Fruit fly (Drosophila melanogaster) whole organism, embryonic: ENCODE data around the gene SelT.

Experiments
- Antp ChIP-seq: fragments of 200-800 bp; sonication (Bioruptor generic); optimal IDR thresholded peaks from 3 replicates; lab custom pipeline; 2016; ENCODE audit warnings: missing biosample characterization, missing genetic modification characterization
- Atf6 ChIP-seq: fragments of 200-800 bp; sonication (Bioruptor generic); IDR thresholded peaks from 2 replicates; pipeline ENCODE4 v1.3.6; 2022; ENCODE audit warnings: missing biosample characterization, missing genetic modification characterization
- CG12299 ChIP-seq: fragments of 200-800 bp; sonication (Bioruptor generic); optimal IDR thresholded peaks from 2 replicates; lab custom pipeline; 2018; ENCODE audit warnings: missing biosample characterization, mild to moderate bottlenecking, missing genetic modification characterization
- CG13296 ChIP-seq: fragments of 200-800 bp; sonication (Bioruptor generic); optimal IDR thresholded peaks from 3 replicates; lab custom pipeline; 2018; ENCODE audit warnings: missing biosample characterization, mild to moderate bottlenecking, missing genetic modification characterization
- CG15011 ChIP-seq: fragments of 200-800 bp; sonication (Bioruptor generic); optimal IDR thresholded peaks from 3 replicates; lab custom pipeline; 2018; ENCODE audit warnings: missing biosample characterization, mild to moderate bottlenecking, missing genetic modification characterization
- CG1603 ChIP-seq: fragments of 200-800 bp; sonication (Bioruptor generic); optimal IDR thresholded peaks from 2 replicates; lab custom pipeline; 2019; ENCODE audit warnings: missing biosample characterization, mild to moderate bottlenecking, missing genetic modification characterization, moderate library complexity
- CG1832 ChIP-seq: fragments of 200-800 bp; sonication (Bioruptor generic); optimal IDR thresholded peaks from 2 replicates; lab custom pipeline; 2017; ENCODE audit warnings: missing biosample characterization, mild to moderate bottlenecking, missing genetic modification characterization, inconsistent platforms
- CG4730 ChIP-seq: fragments of 200-800 bp; sonication (Bioruptor generic); IDR thresholded peaks from 2 replicates; pipeline ENCODE4 v1.3.6; 2022; ENCODE audit warnings: missing biosample characterization, missing genetic modification characterization
- CG6791 ChIP-seq: fragments of 200-800 bp; sonication (Bioruptor generic); IDR thresholded peaks from 3 replicates; pipeline ENCODE4 v1.3.6; 2022; ENCODE audit warnings: missing biosample characterization, missing genetic modification characterization; ENCODE audit not compliant: partially characterized antibody
- CG7786 ChIP-seq: fragments of 200-800 bp; sonication (Bioruptor generic); optimal IDR thresholded peaks from 2 replicates; lab custom pipeline; 2016; ENCODE audit warnings: missing biosample characterization, missing genetic modification characterization
- Dip3 ChIP-seq: fragments of 200-800 bp; sonication (Bioruptor generic); optimal IDR thresholded peaks from 3 replicates; lab custom pipeline; 2016; ENCODE audit warnings: missing biosample characterization, missing genetic modification characterization
- E2f2 ChIP-seq: fragments of 200-800 bp; sonication (Bioruptor generic); IDR thresholded peaks from 2 replicates; pipeline ENCODE4 v1.3.6; 2022; ENCODE audit warnings: missing biosample characterization, missing genetic modification characterization
- HLH54F ChIP-seq: fragments of 200-800 bp; sonication (Bioruptor generic); optimal IDR thresholded peaks from 3 replicates; lab custom pipeline; 2016; ENCODE audit warnings: missing biosample characterization, missing genetic modification characterization
- HmgD ChIP-seq: fragments of 200-800 bp; sonication (Bioruptor generic); optimal IDR thresholded peaks from 3 replicates; lab custom pipeline; 2016; ENCODE audit warnings: missing biosample characterization, missing genetic modification characterization
- Hmx ChIP-seq: fragments of 200-800 bp; sonication (Bioruptor generic); optimal IDR thresholded peaks from 2 replicates; lab custom pipeline; 2016; ENCODE audit warnings: missing biosample characterization, missing genetic modification characterization
- Hr78 ChIP-seq, 2 experiments: fragments of 200-800 bp in 1 of 2; fragments of >200 bp in 1 of 2; sonication (Bioruptor generic) in 1 of 2; optimal IDR thresholded peaks; 2 replicates each; lab custom pipeline; 2017 to 2019; ENCODE audit warnings: missing biosample characterization in 2 of 2, missing genetic modification characterization in 2 of 2, mild to moderate bottlenecking in 1 of 2, moderate library complexity in 1 of 2
- Mes4 ChIP-seq: fragments of 200-800 bp; sonication (Bioruptor generic); optimal IDR thresholded peaks from 2 replicates; lab custom pipeline; 2016; ENCODE audit warnings: missing biosample characterization, missing genetic modification characterization
- chif ChIP-seq, 2 experiments: fragments of 200-800 bp; sonication (Bioruptor generic); optimal IDR thresholded peaks; 3 replicates each; lab custom pipeline; 2016; ENCODE audit warnings: missing biosample characterization in 2 of 2, missing genetic modification characterization in 2 of 2
- chinmo ChIP-seq: fragments of 200-800 bp; sonication (Bioruptor generic); IDR thresholded peaks from 4 replicates; pipeline ENCODE4 v1.3.6; 2022; ENCODE audit warnings: missing biosample characterization, missing genetic modification characterization; ENCODE audit not compliant: partially characterized antibody
- crp ChIP-seq, 2 experiments: fragments of 200-800 bp; sonication (Bioruptor generic); optimal IDR thresholded peaks; 2 replicates in 1 of 2; 3 replicates in 1 of 2; lab custom pipeline; 2017; ENCODE audit warnings: missing biosample characterization in 2 of 2, missing genetic modification characterization in 2 of 2, mild to moderate bottlenecking in 1 of 2, moderate library complexity in 1 of 2
- dysf ChIP-seq: fragments of 200-800 bp; sonication (Bioruptor generic); IDR thresholded peaks from 3 replicates; pipeline ENCODE4 v1.3.6; 2022; ENCODE audit warnings: missing biosample characterization, missing genetic modification characterization
- fru ChIP-seq: fragments of >200 bp; optimal IDR thresholded peaks from 2 replicates; lab custom pipeline; 2017
- hbn ChIP-seq: fragments of 200-800 bp; sonication (Bioruptor generic); IDR thresholded peaks from 2 replicates; pipeline ENCODE4 v1.3.6; 2022; ENCODE audit warnings: missing biosample characterization, missing genetic modification characterization; ENCODE audit not compliant: partially characterized antibody
- ind ChIP-seq: fragments of 200-800 bp; sonication (Bioruptor generic); optimal IDR thresholded peaks from 3 replicates; lab custom pipeline; 2016; ENCODE audit warnings: missing biosample characterization, missing genetic modification characterization
- knrl ChIP-seq: fragments of 200-800 bp; sonication (Bioruptor generic); IDR thresholded peaks from 3 replicates; pipeline ENCODE4 v1.3.6; 2022; ENCODE audit warnings: missing biosample characterization, missing genetic modification characterization; ENCODE audit not compliant: partially characterized antibody
- lov ChIP-seq, 2 experiments: fragments of 200-800 bp in 1 of 2; fragments of >200 bp in 1 of 2; sonication (Bioruptor generic) in 1 of 2; IDR thresholded peaks in 1 of 2; optimal IDR thresholded peaks in 1 of 2; 2 replicates in 1 of 2; 3 replicates in 1 of 2; pipeline versions ENCODE4 v1.3.6 to Lab custom; 2017 to 2022; ENCODE audit warnings: missing biosample characterization in 1 of 2, missing genetic modification characterization in 1 of 2
- nerfin-1 ChIP-seq: fragments of 200-800 bp; sonication (Bioruptor generic); optimal IDR thresholded peaks from 3 replicates; lab custom pipeline; 2019; ENCODE audit warnings: missing biosample characterization, mild to moderate bottlenecking, missing genetic modification characterization, moderate library complexity
- otp ChIP-seq: fragments of 200-800 bp; sonication (Bioruptor generic); IDR thresholded peaks from 3 replicates; pipeline ENCODE4, ENCODE4 v1.3.6; 2022; ENCODE audit warnings: missing biosample characterization, missing genetic modification characterization
- pum ChIP-seq: fragments of 200-800 bp; sonication (Bioruptor generic); optimal IDR thresholded peaks from 2 replicates; lab custom pipeline; 2016; ENCODE audit warnings: missing biosample characterization, missing genetic modification characterization
- run ChIP-seq: fragments of 200-800 bp; sonication (Bioruptor generic); optimal IDR thresholded peaks from 3 replicates; lab custom pipeline; 2018; ENCODE audit warnings: missing biosample characterization, mild to moderate bottlenecking, missing genetic modification characterization
- scrt ChIP-seq: fragments of 200-800 bp; sonication (Bioruptor generic); optimal IDR thresholded peaks from 2 replicates; lab custom pipeline; 2018; ENCODE audit warnings: missing biosample characterization, mild to moderate bottlenecking, missing genetic modification characterization, moderate library complexity
- tgo ChIP-seq: fragments of 200-800 bp; sonication (Bioruptor generic); IDR thresholded peaks from 3 replicates; pipeline ENCODE4 v1.3.6; 2022; ENCODE audit warnings: missing biosample characterization, missing genetic modification characterization
- toy ChIP-seq: fragments of 200-800 bp; sonication (Bioruptor generic); IDR thresholded peaks from 2 replicates; pipeline ENCODE4 v1.3.6; 2022; ENCODE audit warnings: missing biosample characterization, missing genetic modification characterization
- wek ChIP-seq: fragments of 200-800 bp; sonication (Bioruptor generic); optimal IDR thresholded peaks from 3 replicates; lab custom pipeline; 2018; ENCODE audit warnings: missing biosample characterization, mild to moderate bottlenecking, missing genetic modification characterization, moderate library complexity
- z ChIP-seq: fragments of 200-800 bp; sonication (Bioruptor generic); IDR thresholded peaks from 3 replicates; pipeline ENCODE4 v1.3.6; 2022; ENCODE audit warnings: missing biosample characterization, missing genetic modification characterization
- zfh2 ChIP-seq: fragments of 200-800 bp; sonication (Bioruptor generic); optimal IDR thresholded peaks from 2 replicates; lab custom pipeline; 2016; ENCODE audit warnings: missing biosample characterization, missing genetic modification characterization

Gene SelT

dm6 chr2L:5004677-5005463 is 5.9 kb upstream of the SelT start (continued):
- peak; percentile 91 for TF ChIP-seq Mes4 (GFP tag; lab: Kevin White, UChicago)
- peak; percentile 95 for TF ChIP-seq zfh2 (GFP tag; lab: Kevin White, UChicago)
- peak; percentile 96 for TF ChIP-seq CG13296 (GFP tag; lab: Kevin White, UChicago)
- TF ChIP-seq pum (GFP tag; lab: Kevin White, UChicago) = peak; percentile 93
- no peak for TF ChIP-seq knrl (GFP tag; lab: Robert Waterston, UW)
- peak; percentile 93 for TF ChIP-seq scrt (GFP tag; lab: Kevin White, UChicago)
- peak; percentile 95 for TF ChIP-seq tgo (GFP tag; lab: Robert Waterston, UW)
- peak; percentile 82 for TF ChIP-seq CG1603 (tag; lab: Kevin White, UChicago)
- peak; percentile 97 for TF ChIP-seq Antp (GFP tag; lab: Kevin White, UChicago)
- TF ChIP-seq chif (GFP tag; optimal IDR thresholded peaks at IDR 0.05; lab: Kevin White, UChicago) = peak; percentile 93 to 94
- TF ChIP-seq CG6791 (GFP tag; lab: Robert Waterston, UW) = no peak
- peak; percentile 74 for TF ChIP-seq Hmx (GFP tag; lab: Kevin White, UChicago)
- TF ChIP-seq dysf = peak; percentile 97
- peak; percentile 90 for TF ChIP-seq Dip3 (GFP tag; lab: Kevin White, UChicago)
- TF ChIP-seq lov (optimal IDR thresholded peaks at IDR 0.05; lab: Kevin White, UChicago) = no peak
- peak; percentile 91 for TF ChIP-seq lov (GFP tag; IDR thresholded peaks at IDR 0.05; lab: Robert Waterston, UW)
- no peak for TF ChIP-seq fru (lab: Kevin White, UChicago)
- TF ChIP-seq nerfin-1 (tag; lab: Kevin White, UChicago) = peak; percentile 86
- peak; percentile 92 for TF ChIP-seq HmgD (GFP tag; lab: Kevin White, UChicago)
- peak; percentile 94 for TF ChIP-seq CG4730
- TF ChIP-seq Atf6 (GFP tag; lab: Robert Waterston, UW) = peak; percentile 96
- peak; percentile 77 for TF ChIP-seq E2f2 (GFP tag; lab: Robert Waterston, UW)
- TF ChIP-seq run (tag; lab: Kevin White, UChicago) = peak; percentile 84
- TF ChIP-seq CG1832 (GFP tag; lab: Kevin White, UChicago) = peak; percentile 30
- peak; percentile 95 for TF ChIP-seq CG12299 (tag; lab: Kevin White, UChicago)
- peak; percentile 82 for TF ChIP-seq toy (GFP tag; lab: Robert Waterston, UW)
- TF ChIP-seq, all 482 proteins: peak for 424

dm6 chr2L:5005464-5005764 is 5.3 kb upstream of the SelT start:
- TF ChIP-seq wek (GFP tag; lab: Kevin White, UChicago) = no peak
- TF ChIP-seq chinmo (GFP tag; lab: Robert Waterston, UW) = 0 out of 4 replicates have a peak, but pooled peaks have one; percentile 52
- TF ChIP-seq ind (GFP tag; lab: Kevin White, UChicago) = no peak
- TF ChIP-seq z (GFP tag; lab: Robert Waterston, UW) = 0 out of 3 replicates have a peak, but pooled peaks have one; percentile 24
- TF ChIP-seq Hr78 (GFP tag; optimal IDR thresholded peaks at IDR 0.05; lab: Kevin White, UChicago) = peak in 1 of 2 experiments; percentile 89
- TF ChIP-seq HLH54F = no peak
- no peak for TF ChIP-seq CG15011
- no peak for TF ChIP-seq otp (GFP tag; lab: Robert Waterston, UW)
- no peak for TF ChIP-seq hbn (GFP tag; lab: Robert Waterston, UW)
- no peak for TF ChIP-seq CG7786
- TF ChIP-seq tgo (GFP tag; lab: Robert Waterston, UW) = no peak
- TF ChIP-seq CG6791 (GFP tag; lab: Robert Waterston, UW) = 0 out of 3 replicates have a peak, but pooled peaks have one; percentile 26
- TF ChIP-seq crp (GFP tag; optimal IDR thresholded peaks at IDR 0.05; lab: Kevin White, UChicago) = no peak
- TF ChIP-seq, all 482 proteins: peak for 4
